Worm (Caenorhabditis elegans) whole organism, L1 larva: ENCODE data around the gene F59A7.12.

Experiments
- C04F5.9 ChIP-seq: sonication (generic microtip); optimal IDR thresholded peaks from 2 replicates; lab custom pipeline; 2016; ENCODE audit warnings: missing genetic modification characterization, missing compliant biosample characterization
- F16B12.6 ChIP-seq: fragments of 150-350 bp; optimal IDR thresholded peaks from 2 replicates; lab custom pipeline; 2014; ENCODE audit warnings: missing biosample characterization, missing genetic modification characterization
- Y116A8C.19 ChIP-seq: sonication (generic microtip); optimal IDR thresholded peaks from 2 replicates; lab custom pipeline; 2016; ENCODE audit warnings: missing compliant biosample characterization, missing genetic modification characterization, borderline replicate concordance
- aha-1 ChIP-seq: fragments of 150-350 bp; optimal IDR thresholded peaks from 2 replicates; lab custom pipeline; 2014; ENCODE audit warnings: missing biosample characterization, missing genetic modification characterization
- aly-2 ChIP-seq: fragments of 150-350 bp; optimal IDR thresholded peaks from 2 replicates; lab custom pipeline; 2014; ENCODE audit warnings: missing biosample characterization, missing genetic modification characterization
- ama-1 ChIP-seq: fragments of 150-350 bp; optimal IDR thresholded peaks from 2 replicates; lab custom pipeline; 2014
- blmp-1 ChIP-seq: fragments of 150-350 bp; optimal IDR thresholded peaks from 2 replicates; lab custom pipeline; 2014; ENCODE audit warnings: missing biosample characterization, missing genetic modification characterization
- ceh-63 ChIP-seq: fragments of 200-800 bp; sonication (Bioruptor generic); optimal IDR thresholded peaks from 2 replicates; lab custom pipeline; 2018; ENCODE audit warnings: mild to moderate bottlenecking, missing genetic modification characterization, missing compliant biosample characterization
- ceh-90 ChIP-seq: sonication (generic microtip); optimal IDR thresholded peaks from 2 replicates; lab custom pipeline; 2016; ENCODE audit warnings: missing genetic modification characterization, missing compliant biosample characterization
- ces-1 ChIP-seq: fragments of 150-350 bp; optimal IDR thresholded peaks from 2 replicates; lab custom pipeline; 2014; ENCODE audit warnings: missing biosample characterization, missing genetic modification reagents, missing genetic modification characterization
- dsc-1 ChIP-seq: sonication (generic microtip); optimal IDR thresholded peaks from 2 replicates; lab custom pipeline; 2016; ENCODE audit warnings: mild to moderate bottlenecking, missing genetic modification characterization, missing compliant biosample characterization
- efl-1 ChIP-seq, 4 experiments: fragments of 150-350 bp; optimal IDR thresholded peaks in 3 of 4; peaks in 1 of 4; 1 replicate in 1 of 4; 2 replicates in 3 of 4; lab custom pipeline; 2014; ENCODE audit warnings: missing biosample characterization in 2 of 4, missing genetic modification characterization in 2 of 4, missing genetic modification reagents in 2 of 4
- efl-3 ChIP-seq: fragments of 200-800 bp; sonication (Bioruptor generic); optimal IDR thresholded peaks from 2 replicates; lab custom pipeline; 2018; ENCODE audit warnings: mild to moderate bottlenecking, missing genetic modification characterization, missing compliant biosample characterization
- egl-13 ChIP-seq: sonication (generic microtip); optimal IDR thresholded peaks from 2 replicates; lab custom pipeline; 2016; ENCODE audit warnings: missing genotype, missing genetic modification reagents, missing genetic modification characterization, missing compliant biosample characterization
- egl-27 ChIP-seq, 2 experiments: fragments of 150-350 bp in 1 of 2; sonication (generic microtip); optimal IDR thresholded peaks; 3 replicates each; lab custom pipeline; 2017 to 2018; ENCODE audit warnings: missing biosample characterization in 2 of 2, missing genetic modification characterization in 2 of 2, missing genetic modification reagents in 2 of 2
- elt-2 ChIP-seq: sonication (generic microtip); optimal IDR thresholded peaks from 2 replicates; lab custom pipeline; 2016; ENCODE audit warnings: missing genetic modification characterization, mild to moderate bottlenecking, inconsistent platforms, missing compliant biosample characterization, missing genetic modification reagents
- elt-3 ChIP-seq, 6 experiments: fragments of 150-350 bp in 1 of 6; sonication (generic microtip); optimal IDR thresholded peaks; 2 replicates each; lab custom pipeline; 2017 to 2018; ENCODE audit warnings: missing biosample characterization in 6 of 6, missing genetic modification characterization in 6 of 6, inconsistent platforms in 1 of 6
- fkh-10 ChIP-seq: sonication (generic microtip); optimal IDR thresholded peaks from 2 replicates; lab custom pipeline; 2017; ENCODE audit warnings: missing biosample characterization, missing genetic modification reagents, missing genetic modification characterization
- fkh-4 ChIP-seq: sonication (generic microtip); optimal IDR thresholded peaks from 2 replicates; lab custom pipeline; 2016; ENCODE audit warnings: missing compliant biosample characterization, missing genetic modification characterization, borderline replicate concordance
- isw-1 ChIP-seq: fragments of 200-800 bp; sonication (Bioruptor generic); IDR thresholded peaks from 2 replicates; pipeline ENCODE4 v1.3.6; 2022; ENCODE audit warnings: missing genetic modification characterization, missing compliant biosample characterization
- jun-1 ChIP-seq: fragments of 150-350 bp; optimal IDR thresholded peaks from 2 replicates; lab custom pipeline; 2014; ENCODE audit warnings: missing biosample characterization, missing genetic modification reagents, missing genetic modification characterization
- lin-14 ChIP-seq: fragments of 200-800 bp; sonication (Bioruptor generic); optimal IDR thresholded peaks from 2 replicates; lab custom pipeline; 2018; ENCODE audit warnings: mild to moderate bottlenecking, missing genetic modification characterization, moderate library complexity, missing compliant biosample characterization
- lin-15B ChIP-seq: fragments of 150-350 bp; sonication (generic microtip); optimal IDR thresholded peaks from 3 replicates; lab custom pipeline; 2014; ENCODE audit warnings: missing biosample characterization, missing genetic modification characterization
- lin-35 ChIP-seq, 2 experiments: fragments of 150-350 bp; optimal IDR thresholded peaks; 2 replicates each; lab custom pipeline; 2014; ENCODE audit warnings: missing biosample characterization in 2 of 2, missing genetic modification characterization in 2 of 2, missing genetic modification reagents in 2 of 2
- lin-39 ChIP-seq: fragments of 150-350 bp; optimal IDR thresholded peaks from 2 replicates; lab custom pipeline; 2014; ENCODE audit warnings: missing biosample characterization, missing genetic modification reagents, missing genetic modification characterization
- mab-9 ChIP-seq: fragments of 200-800 bp; sonication (Bioruptor generic); IDR thresholded peaks from 2 replicates; pipeline ENCODE4 v1.3.6; 2022; ENCODE audit warnings: missing genetic modification reagents, missing genetic modification characterization, missing compliant biosample characterization
- nhr-11 ChIP-seq: fragments of 150-350 bp; optimal IDR thresholded peaks from 2 replicates; lab custom pipeline; 2014; ENCODE audit warnings: missing biosample characterization, missing genetic modification characterization
- nhr-12 ChIP-seq: sonication (generic microtip); optimal IDR thresholded peaks from 2 replicates; lab custom pipeline; 2017; ENCODE audit warnings: missing biosample characterization, missing genetic modification characterization
- nhr-19 ChIP-seq: fragments of 200-800 bp; sonication (Bioruptor generic); conservative IDR thresholded peaks from 2 replicates; pipeline ENCODE4 v1.3.6; 2022; ENCODE audit warnings: missing genetic modification characterization, missing compliant biosample characterization
- nhr-20 ChIP-seq: sonication (generic microtip); optimal IDR thresholded peaks from 2 replicates; lab custom pipeline; 2016; ENCODE audit warnings: mild to moderate bottlenecking, missing genetic modification characterization, missing compliant biosample characterization
- nhr-237 ChIP-seq: fragments of 150-350 bp; optimal IDR thresholded peaks from 2 replicates; lab custom pipeline; 2014; ENCODE audit warnings: missing biosample characterization, missing genetic modification characterization
- nhr-76 ChIP-seq: sonication (generic microtip); optimal IDR thresholded peaks from 2 replicates; lab custom pipeline; 2017; ENCODE audit warnings: missing biosample characterization, missing genetic modification characterization
- nhr-77 ChIP-seq: fragments of 150-350 bp; optimal IDR thresholded peaks from 2 replicates; lab custom pipeline; 2014; ENCODE audit warnings: missing biosample characterization, missing genetic modification characterization
- nhr-90 ChIP-seq: sonication (generic microtip); optimal IDR thresholded peaks from 2 replicates; lab custom pipeline; 2016; ENCODE audit warnings: mild to moderate bottlenecking, missing genetic modification characterization, missing compliant biosample characterization; ENCODE audit not compliant: poor library complexity
- rnt-1 ChIP-seq: sonication (generic microtip); optimal IDR thresholded peaks from 2 replicates; lab custom pipeline; 2016; ENCODE audit warnings: mild to moderate bottlenecking, missing genetic modification characterization, moderate library complexity, missing compliant biosample characterization
- skn-1 ChIP-seq: fragments of 150-350 bp; optimal IDR thresholded peaks from 2 replicates; lab custom pipeline; 2014; ENCODE audit warnings: missing biosample characterization, missing genetic modification characterization
- snu-23 ChIP-seq: sonication (generic microtip); optimal IDR thresholded peaks from 2 replicates; lab custom pipeline; 2016; ENCODE audit warnings: missing genetic modification characterization, missing compliant biosample characterization
- sox-4 ChIP-seq: sonication (generic microtip); optimal IDR thresholded peaks from 2 replicates; lab custom pipeline; 2016; ENCODE audit warnings: missing genetic modification characterization, missing compliant biosample characterization
- sptf-1 ChIP-seq: fragments of 150-350 bp; optimal IDR thresholded peaks from 2 replicates; lab custom pipeline; 2014; ENCODE audit warnings: missing biosample characterization, missing genetic modification characterization
- sup-37 ChIP-seq: fragments of 200-800 bp; sonication (Bioruptor generic); optimal IDR thresholded peaks from 2 replicates; lab custom pipeline; 2018; ENCODE audit warnings: mild to moderate bottlenecking, missing genetic modification characterization, missing compliant biosample characterization
- swsn-7 ChIP-seq: sonication (generic microtip); optimal IDR thresholded peaks from 2 replicates; lab custom pipeline; 2016; ENCODE audit warnings: missing genetic modification characterization, missing compliant biosample characterization
- tlp-1 ChIP-seq: fragments of 150-350 bp; optimal IDR thresholded peaks from 2 replicates; lab custom pipeline; 2014; ENCODE audit warnings: missing biosample characterization, missing genetic modification characterization
- unc-130 ChIP-seq: fragments of 150-350 bp; optimal IDR thresholded peaks from 2 replicates; lab custom pipeline; 2017; ENCODE audit warnings: missing biosample characterization, missing genetic modification characterization, inconsistent platforms
- unc-30 ChIP-seq: sonication (generic microtip); optimal IDR thresholded peaks from 2 replicates; lab custom pipeline; 2017; ENCODE audit warnings: missing biosample characterization, missing genetic modification characterization
- unc-62 ChIP-seq: fragments of 150-350 bp; optimal IDR thresholded peaks from 2 replicates; lab custom pipeline; 2014; ENCODE audit warnings: missing biosample characterization, missing genetic modification reagents, missing genetic modification characterization
- vab-15 ChIP-seq: sonication (generic microtip); optimal IDR thresholded peaks from 2 replicates; lab custom pipeline; 2017; ENCODE audit warnings: missing genotype, mild to moderate bottlenecking, missing genetic modification characterization, missing compliant biosample characterization

Gene F59A7.12

ce11 chrV:1999531-2000094, 30.4 kb upstream of the F59A7.12 start, which contains the start of gene alh-5:
TSS of gene alh-5 (minus strand) at chrV:1999581.
- TF ChIP-seq lin-35 (GFP tag; optimal IDR thresholded peaks at IDR 0.05; lab: Kevin White, UChicago): peak in 1 of 2 experiments; percentile 22
- peak; percentile 40 for TF ChIP-seq nhr-90 (tag; lab: Kevin White, UChicago)
- peak; percentile 58 for TF ChIP-seq elt-2
- peak in 1 of 6 experiments; percentile 69 for TF ChIP-seq elt-3 (tag; optimal IDR thresholded peaks at IDR 0.05; lab: Kevin White, UChicago)
- TF ChIP-seq jun-1 (tag; lab: Kevin White, UChicago): peak; percentile 3
- TF ChIP-seq nhr-20 (tag; lab: Kevin White, UChicago): peak; percentile 51
- no peak for TF ChIP-seq nhr-237 (tag; lab: Kevin White, UChicago)
- TF ChIP-seq lin-14: peak; percentile 71
- no peak for TF ChIP-seq sup-37

ce11 chrV:2004229-2004628, 25.7 kb upstream of the F59A7.12 start, which contains the start of gene clec-206:
TSS of gene clec-206 (minus strand) at chrV:2004329.
- TF ChIP-seq isw-1 (GFP tag; lab: Robert Waterston, UW): no peak

- TF ChIP-seq sptf-1 (tag; lab: Kevin White, UChicago) (no peak), sox-4 (no peak), F16B12.6 (tag; lab: Kevin White, UChicago) (no peak), ama-1 (no peak), nhr-76 (tag; lab: Kevin White, UChicago) (no peak), vab-15 (tag; lab: Kevin White, UChicago) (no peak), lin-15B (tag; lab: Kevin White, UChicago) (no peak), egl-13 (tag; lab: Kevin White, UChicago) (no peak), efl-1 (optimal IDR thresholded peaks at IDR 0.05; lab: Kevin White, UChicago) (no peak), efl-1 (GFP tag; optimal IDR thresholded peaks at IDR 0.05 in 1 of 2; lab: Kevin White, UChicago) (no peak), nhr-19 (no peak), blmp-1 (tag; lab: Kevin White, UChicago) (no peak), efl-3 (no peak), Y116A8C.19 (tag; lab: Kevin White, UChicago) (no peak), tlp-1 (tag; lab: Kevin White, UChicago) (no peak), nhr-77 (no peak), unc-62 (GFP tag; lab: Kevin White, UChicago) (no peak)
These were observed 25.3 kb upstream of the F59A7.12 start, which contains the start of gene cysl-4 for ce11 chrV:2004659-2005058. TSS of gene cysl-4 (plus strand) at chrV:2004959.

ce11 chrV:2008412-2008811, 21.6 kb upstream of the F59A7.12 start:
- TF ChIP-seq unc-130: no peak
- TF ChIP-seq egl-13 (tag; lab: Kevin White, UChicago): no peak
- TF ChIP-seq efl-1 (optimal IDR thresholded peaks at IDR 0.05; lab: Kevin White, UChicago): peak; percentile 83 to 87
- peak; percentile 38 to 95 for TF ChIP-seq efl-1 (GFP tag; optimal IDR thresholded peaks at IDR 0.05 in 1 of 2; lab: Kevin White, UChicago)
- no peak for TF ChIP-seq dsc-1 (tag; lab: Kevin White, UChicago)
- TF ChIP-seq ceh-63 (GFP tag; lab: Kevin White, UChicago): no peak
- TF ChIP-seq nhr-12: no peak
- no peak for TF ChIP-seq fkh-10 (GFP tag; lab: Kevin White, UChicago)
- TF ChIP-seq skn-1 (tag; lab: Kevin White, UChicago): no peak
- TF ChIP-seq C04F5.9 (tag; lab: Kevin White, UChicago): peak; percentile 31
- peak; percentile 54 for TF ChIP-seq snu-23 (GFP tag; lab: Kevin White, UChicago)
- TF ChIP-seq egl-27 (tag; optimal IDR thresholded peaks at IDR 0.05; lab: Kevin White, UChicago): no peak
- TF ChIP-seq unc-62 (GFP tag; lab: Kevin White, UChicago): no peak
- TF ChIP-seq nhr-11 (tag; lab: Kevin White, UChicago): no peak
- peak in 1 of 6 experiments; percentile 16 for TF ChIP-seq elt-3 (tag; optimal IDR thresholded peaks at IDR 0.05; lab: Kevin White, UChicago)
- no peak for TF ChIP-seq nhr-237 (tag; lab: Kevin White, UChicago)
- TF ChIP-seq unc-30 (tag; lab: Kevin White, UChicago): no peak
- no peak for TF ChIP-seq aha-1
- TF ChIP-seq ces-1: no peak
- no peak for TF ChIP-seq aly-2 (tag; lab: Kevin White, UChicago)
- TF ChIP-seq ceh-90 (tag; lab: Kevin White, UChicago): no peak
- TF ChIP-seq nhr-20 (tag; lab: Kevin White, UChicago): peak; percentile 56
- no peak for TF ChIP-seq fkh-4
- no peak for TF ChIP-seq vab-15 (tag; lab: Kevin White, UChicago)
- TF ChIP-seq mab-9 (GFP tag; lab: Robert Waterston, UW): no peak
- TF ChIP-seq lin-14: no peak
- TF ChIP-seq blmp-1 (tag; lab: Kevin White, UChicago): no peak
- no peak for TF ChIP-seq nhr-76 (tag; lab: Kevin White, UChicago)
- TF ChIP-seq rnt-1 (tag; lab: Kevin White, UChicago): peak; percentile 77
- no peak for TF ChIP-seq lin-39
- TF ChIP-seq swsn-7 (tag; lab: Kevin White, UChicago): peak; percentile 20
